Worm (Caenorhabditis elegans): ENCODE data around the gene mlt-3.

ce11 chrIV:12207454-12207853, 19.5 kb downstream of the mlt-3 start:
- no peak for TF ChIP-seq W03F9.2 (tag; optimal IDR thresholded peaks at IDR 0.05)
- TF ChIP-seq him-1 (tag; optimal IDR thresholded peaks at IDR 0.05) = no peak

Data from whole organism, L4/young adult.